Fruit fly (Drosophila melanogaster) whole organism, embryonic: ENCODE results near the gene Cyp28c1.
A peak's percentile ranks its signal among the peaks of the same experiment; 100 is the strongest.

Experiments
- Atf-2 ChIP-seq: fragments of 200-800 bp; sonication (Bioruptor generic); optimal IDR thresholded peaks from 2 replicates; lab custom pipeline; 2016; ENCODE audit warnings: missing biosample characterization, missing genetic modification characterization
- CG11247 ChIP-seq: fragments of 200-800 bp; sonication (Bioruptor generic); IDR thresholded peaks from 2 replicates; pipeline ENCODE4 v1.3.6; 2022; ENCODE audit warnings: missing biosample characterization, missing genetic modification characterization
- CG12236 ChIP-seq: fragments of 200-800 bp; sonication (Bioruptor generic); optimal IDR thresholded peaks from 2 replicates; lab custom pipeline; 2016; ENCODE audit warnings: missing biosample characterization, missing genetic modification characterization
- CG12299 ChIP-seq: fragments of 200-800 bp; sonication (Bioruptor generic); optimal IDR thresholded peaks from 2 replicates; lab custom pipeline; 2018; ENCODE audit warnings: missing biosample characterization, mild to moderate bottlenecking, missing genetic modification characterization
- CG12659 ChIP-seq: fragments of 200-800 bp; sonication (Bioruptor generic); optimal IDR thresholded peaks from 3 replicates; lab custom pipeline; 2017; ENCODE audit warnings: mild to moderate bottlenecking, missing biosample characterization, missing genetic modification reagents, missing genetic modification characterization
- CG14860 ChIP-seq: fragments of 200-800 bp; sonication (Bioruptor generic); IDR thresholded peaks from 3 replicates; pipeline ENCODE4 v1.3.6; 2022; ENCODE audit warnings: missing biosample characterization, missing genetic modification characterization; ENCODE audit not compliant: partially characterized antibody
- CG17359 ChIP-seq: fragments of 200-800 bp; sonication (Bioruptor generic); optimal IDR thresholded peaks from 3 replicates; lab custom pipeline; 2018; ENCODE audit warnings: missing biosample characterization, mild to moderate bottlenecking, missing genetic modification characterization, moderate library complexity
- CG17912 ChIP-seq: fragments of 200-800 bp; sonication (Bioruptor generic); optimal IDR thresholded peaks from 2 replicates; lab custom pipeline; 2018; ENCODE audit warnings: missing biosample characterization, mild to moderate bottlenecking, missing genetic modification characterization
- CG18599 ChIP-seq: fragments of 200-800 bp; sonication (Bioruptor generic); optimal IDR thresholded peaks from 3 replicates; lab custom pipeline; 2017; ENCODE audit warnings: missing biosample characterization, missing genetic modification characterization, mild to moderate bottlenecking, moderate library complexity, missing genetic modification reagents
- CG30403 ChIP-seq: fragments of 200-800 bp; sonication (Bioruptor generic); optimal IDR thresholded peaks from 3 replicates; lab custom pipeline; 2016; ENCODE audit warnings: missing biosample characterization, missing genetic modification characterization
- CG3065 ChIP-seq: fragments of 200-800 bp; sonication (Bioruptor generic); optimal IDR thresholded peaks from 2 replicates; lab custom pipeline; 2016; ENCODE audit warnings: missing biosample characterization, missing genetic modification characterization
- CG31365 ChIP-seq: fragments of 200-800 bp; sonication (Bioruptor generic); optimal IDR thresholded peaks from 2 replicates; lab custom pipeline; 2018; ENCODE audit warnings: missing biosample characterization, mild to moderate bottlenecking, missing genetic modification characterization
- CG33557 ChIP-seq: fragments of 200-800 bp; sonication (Bioruptor generic); optimal IDR thresholded peaks from 2 replicates; lab custom pipeline; 2019; ENCODE audit warnings: missing biosample characterization, mild to moderate bottlenecking, missing genetic modification characterization, moderate library complexity
- CG4854 ChIP-seq: fragments of 200-800 bp; sonication (Bioruptor generic); optimal IDR thresholded peaks from 2 replicates; lab custom pipeline; 2016; ENCODE audit warnings: missing biosample characterization, missing genetic modification characterization, inconsistent platforms
- CG9215 ChIP-seq: fragments of 200-800 bp; sonication (Bioruptor generic); IDR thresholded peaks from 2 replicates; pipeline ENCODE4 v1.3.6; 2022; ENCODE audit warnings: missing biosample characterization, missing genetic modification characterization
- CoRest ChIP-seq: fragments of 200-800 bp; sonication (Bioruptor generic); optimal IDR thresholded peaks from 3 replicates; lab custom pipeline; 2018; ENCODE audit warnings: missing biosample characterization, mild to moderate bottlenecking, missing genetic modification characterization, moderate library complexity
- Dad ChIP-seq: fragments of 200-800 bp; sonication (Bioruptor generic); optimal IDR thresholded peaks from 3 replicates; lab custom pipeline; 2016; ENCODE audit warnings: missing biosample characterization, missing genetic modification characterization
- Gug ChIP-seq: fragments of 200-800 bp; sonication (Bioruptor generic); IDR thresholded peaks from 4 replicates; pipeline ENCODE4 v1.3.6; 2022; ENCODE audit warnings: missing biosample characterization, missing genetic modification characterization
- HLHmδ ChIP-seq: fragments of 200-800 bp; sonication (Bioruptor generic); optimal IDR thresholded peaks from 2 replicates; lab custom pipeline; 2018; ENCODE audit warnings: missing biosample characterization, mild to moderate bottlenecking, missing genetic modification characterization, moderate library complexity
- MTF-1 ChIP-seq: fragments of 200-800 bp; sonication (Bioruptor generic); optimal IDR thresholded peaks from 2 replicates; lab custom pipeline; 2018; ENCODE audit warnings: missing biosample characterization, mild to moderate bottlenecking, missing genetic modification characterization, borderline replicate concordance
- Max ChIP-seq: fragments of 200-800 bp; sonication (Bioruptor generic); optimal IDR thresholded peaks from 2 replicates; lab custom pipeline; 2016; ENCODE audit warnings: missing biosample characterization, mild to moderate bottlenecking, missing genetic modification characterization
- Mes4 ChIP-seq: fragments of 200-800 bp; sonication (Bioruptor generic); optimal IDR thresholded peaks from 2 replicates; lab custom pipeline; 2016; ENCODE audit warnings: missing biosample characterization, missing genetic modification characterization
- Mrtf ChIP-seq: fragments of 200-800 bp; sonication (Bioruptor generic); IDR thresholded peaks from 3 replicates; pipeline ENCODE4 v1.3.6; 2022; ENCODE audit warnings: missing biosample characterization, missing genetic modification characterization
- Oaz ChIP-seq: fragments of 200-800 bp; sonication (Bioruptor generic); IDR thresholded peaks from 2 replicates; pipeline ENCODE4 v1.3.6; 2022; ENCODE audit warnings: missing biosample characterization, missing genetic modification characterization
- Sin3A ChIP-seq: fragments of >200 bp; optimal IDR thresholded peaks from 2 replicates; lab custom pipeline; 2018
- Sry-δ ChIP-seq: fragments of 200-800 bp; sonication (Bioruptor generic); optimal IDR thresholded peaks from 2 replicates; lab custom pipeline; 2016; ENCODE audit warnings: missing biosample characterization, missing genetic modification characterization
- ab ChIP-seq: fragments of 200-800 bp; sonication (Bioruptor generic); optimal IDR thresholded peaks from 2 replicates; lab custom pipeline; 2016; ENCODE audit warnings: missing biosample characterization, missing genetic modification characterization
- ase ChIP-seq: fragments of 200-800 bp; sonication (Bioruptor generic); IDR thresholded peaks from 3 replicates; pipeline ENCODE4 v1.3.6; 2022; ENCODE audit warnings: missing biosample characterization, missing genetic modification characterization
- ash1 ChIP-seq: fragments of 200-800 bp; sonication (Bioruptor generic); optimal IDR thresholded peaks from 2 replicates; lab custom pipeline; 2018; ENCODE audit warnings: missing biosample characterization, mild to moderate bottlenecking, missing genetic modification characterization
- dimm ChIP-seq: fragments of 200-800 bp; sonication (Bioruptor generic); IDR thresholded peaks from 2 replicates; pipeline ENCODE4 v1.3.6; 2022; ENCODE audit warnings: missing biosample characterization, missing genetic modification characterization
- eve ChIP-seq, 2 experiments: fragments of >200 bp; optimal IDR thresholded peaks; 2 replicates each; lab custom pipeline; 2017; ENCODE audit warnings: missing biosample characterization in 2 of 2, missing genetic modification characterization in 2 of 2
- fu2 ChIP-seq: fragments of 200-800 bp; sonication (Bioruptor generic); optimal IDR thresholded peaks from 2 replicates; lab custom pipeline; 2016; ENCODE audit warnings: missing biosample characterization, missing genetic modification characterization
- hkb ChIP-seq, 2 experiments: fragments of 200-800 bp in 1 of 2; fragments of >200 bp in 1 of 2; sonication (Bioruptor generic) in 1 of 2; IDR thresholded peaks in 1 of 2; optimal IDR thresholded peaks in 1 of 2; 2 replicates each; pipeline versions ENCODE4 v1.3.6 to Lab custom; 2017 to 2022; ENCODE audit warnings: missing biosample characterization in 1 of 2, missing genetic modification characterization in 1 of 2
- kah ChIP-seq: fragments of 200-800 bp; sonication (Bioruptor generic); optimal IDR thresholded peaks from 2 replicates; lab custom pipeline; 2018; ENCODE audit warnings: missing biosample characterization, mild to moderate bottlenecking, missing genetic modification characterization
- lola ChIP-seq, 3 experiments: fragments of >200 bp in 2 of 3; fragments of 200-800 bp in 1 of 3; sonication (Bioruptor generic) in 1 of 3; optimal IDR thresholded peaks; 2 replicates each; lab custom pipeline; 2017 to 2019; ENCODE audit warnings: missing biosample characterization in 3 of 3, missing genetic modification characterization in 3 of 3, mild to moderate bottlenecking in 1 of 3, moderate library complexity in 1 of 3
- luna ChIP-seq: fragments of 200-800 bp; sonication (Bioruptor generic); optimal IDR thresholded peaks from 2 replicates; lab custom pipeline; 2016; ENCODE audit warnings: missing biosample characterization, missing genetic modification characterization
- nau ChIP-seq: fragments of 200-800 bp; sonication (Bioruptor generic); optimal IDR thresholded peaks from 3 replicates; lab custom pipeline; 2017; ENCODE audit warnings: missing biosample characterization, mild to moderate bottlenecking, missing genetic modification characterization, missing genetic modification reagents
- nerfin-2 ChIP-seq: fragments of 200-800 bp; sonication (Bioruptor generic); IDR thresholded peaks from 2 replicates; pipeline ENCODE4 v1.3.6; 2022; ENCODE audit warnings: missing biosample characterization, missing genetic modification characterization; ENCODE audit not compliant: partially characterized antibody
- pnt ChIP-seq: fragments of 200-800 bp; sonication (Bioruptor generic); optimal IDR thresholded peaks from 3 replicates; lab custom pipeline; 2016; ENCODE audit warnings: missing biosample characterization, missing genetic modification characterization
- repo ChIP-seq: fragments of 200-800 bp; sonication (Bioruptor generic); optimal IDR thresholded peaks from 2 replicates; lab custom pipeline; 2016; ENCODE audit warnings: missing biosample characterization, missing genetic modification characterization
- ro ChIP-seq: fragments of 200-800 bp; sonication (Bioruptor generic); IDR thresholded peaks from 2 replicates; pipeline ENCODE4 v1.3.6; 2022; ENCODE audit warnings: missing biosample characterization, missing genetic modification characterization
- shn ChIP-seq: fragments of 200-800 bp; sonication (Bioruptor generic); optimal IDR thresholded peaks from 3 replicates; lab custom pipeline; 2016; ENCODE audit warnings: missing biosample characterization, missing genetic modification characterization
- slou ChIP-seq: fragments of 200-800 bp; sonication (Bioruptor generic); optimal IDR thresholded peaks from 3 replicates; lab custom pipeline; 2016; ENCODE audit warnings: missing biosample characterization, missing genetic modification characterization
- sna ChIP-seq: fragments of 200-800 bp; sonication (Bioruptor generic); IDR thresholded peaks from 2 replicates; pipeline ENCODE4 v1.3.6; 2022; ENCODE audit warnings: missing biosample characterization, missing genetic modification characterization; ENCODE audit not compliant: partially characterized antibody
- ssp ChIP-seq: fragments of 200-800 bp; sonication (Bioruptor generic); IDR thresholded peaks from 2 replicates; pipeline ENCODE4 v1.3.6; 2022; ENCODE audit warnings: missing biosample characterization, missing genetic modification characterization
- tll ChIP-seq, 2 experiments: fragments of 200-800 bp in 1 of 2; fragments of >200 bp in 1 of 2; sonication (Bioruptor generic) in 1 of 2; optimal IDR thresholded peaks; 2 replicates each; lab custom pipeline; 2017 to 2019; ENCODE audit warnings: missing biosample characterization in 2 of 2, missing genetic modification characterization in 2 of 2, mild to moderate bottlenecking in 1 of 2, moderate library complexity in 1 of 2
- tx ChIP-seq: fragments of 200-800 bp; sonication (Bioruptor generic); optimal IDR thresholded peaks from 2 replicates; lab custom pipeline; 2016; ENCODE audit warnings: missing biosample characterization, missing genetic modification characterization
- unc-4 ChIP-seq: fragments of 200-800 bp; sonication (Bioruptor generic); IDR thresholded peaks from 2 replicates; pipeline ENCODE4 v1.3.6; 2022; ENCODE audit warnings: missing biosample characterization, missing genetic modification characterization; ENCODE audit not compliant: partially characterized antibody

The Cyp28c1 gene

DNA sequence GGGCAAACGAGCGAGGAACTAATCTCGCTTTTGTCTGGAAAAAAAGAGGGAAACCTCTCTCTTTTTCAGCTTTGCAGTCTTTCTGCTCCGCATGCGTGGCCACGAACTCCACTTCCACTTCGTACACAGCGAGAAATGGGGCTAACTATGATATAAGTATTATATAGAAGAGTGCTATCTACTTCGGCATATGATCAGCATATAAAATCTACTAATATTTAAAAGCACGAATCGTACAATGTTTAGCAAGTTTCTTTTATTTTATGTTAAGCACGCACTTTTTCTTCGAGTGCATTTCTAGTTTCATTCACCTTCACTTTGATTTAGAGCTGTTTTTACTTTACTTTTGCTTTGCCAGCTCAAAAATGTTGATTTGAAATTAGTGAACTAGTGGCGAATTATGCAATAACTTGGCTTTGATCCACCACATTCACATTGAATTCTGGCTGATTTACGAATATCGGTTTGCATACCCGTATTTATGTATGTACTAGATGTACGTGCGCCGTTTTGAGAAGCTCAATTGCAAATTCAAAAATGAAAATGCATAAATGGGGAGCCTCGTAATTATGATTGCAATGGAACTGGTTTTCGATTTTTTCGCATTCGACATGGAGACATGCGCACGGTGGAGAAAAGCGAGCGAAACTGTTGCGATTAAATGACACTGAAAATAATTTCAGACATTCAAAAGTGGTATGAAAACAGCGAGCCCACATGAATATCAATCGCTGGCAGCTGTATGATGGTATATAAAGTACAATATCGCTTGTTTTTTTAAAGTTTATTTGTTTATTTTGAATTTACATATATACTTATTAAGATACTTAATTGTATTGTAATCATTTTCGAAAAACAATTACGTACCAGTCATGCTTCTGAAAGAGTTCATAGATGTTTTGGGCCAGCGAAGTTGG, 18.4 kb downstream of the Cyp28c1 start (continued):
- TF ChIP-seq Mes4 (GFP tag; lab: Kevin White, UChicago) (peak; percentile 28), slou (GFP tag; lab: Kevin White, UChicago) (peak; percentile 49), unc-4 (GFP tag; lab: Robert Waterston, UW) (no peak), MTF-1 (peak; percentile 46), nau (GFP tag; lab: Kevin White, UChicago) (no peak), luna (GFP tag; lab: Kevin White, UChicago) (peak; percentile 25), CG18599 (GFP tag; lab: Kevin White, UChicago) (peak; percentile 62), Max (GFP tag; lab: Kevin White, UChicago) (peak; percentile 41), Mrtf (GFP tag; lab: Robert Waterston, UW) (peak; percentile 79), repo (GFP tag; lab: Kevin White, UChicago) (no peak), tll (GFP tag; optimal IDR thresholded peaks at IDR 0.05; lab: Kevin White, UChicago) (no peak), CG17912 (GFP tag; lab: Kevin White, UChicago) (peak; percentile 70), CG33557 (GFP tag; lab: Kevin White, UChicago) (peak; percentile 53), fu2 (GFP tag; lab: Kevin White, UChicago) (no peak), ssp (peak; percentile 62), dimm (GFP tag; lab: Robert Waterston, UW) (peak; percentile 76), CG9215 (peak; percentile 53; the same call in 1 of the 2 replicates), CG11247 (GFP tag; lab: Robert Waterston, UW) (peak; percentile 66), tx (GFP tag; lab: Kevin White, UChicago) (no peak), CG30403 (peak; percentile 70), Sin3A (lab: Kevin White, UChicago) (no peak), kah (GFP tag; lab: Kevin White, UChicago) (peak; percentile 49), Atf-2 (GFP tag; lab: Kevin White, UChicago) (peak; percentile 9), Gug (GFP tag; lab: Robert Waterston, UW) (peak; percentile 70; the same call in 3 of the 4 replicates), CG12236 (peak; percentile 22), ro (no peak), Sry-δ (GFP tag; lab: Kevin White, UChicago) (no peak), CG12659 (GFP tag; lab: Kevin White, UChicago) (peak; percentile 64), lola (GFP tag; optimal IDR thresholded peaks at IDR 0.05; lab: Kevin White, UChicago) (peak in 1 of 3 experiments; percentile 67), CoRest (tag; lab: Kevin White, UChicago) (peak; percentile 72), Dad (GFP tag; lab: Kevin White, UChicago) (peak; percentile 66), CG4854 (peak; percentile 11), shn (GFP tag; lab: Kevin White, UChicago) (peak; percentile 6), ase (GFP tag; lab: Robert Waterston, UW) (peak; percentile 89), sna (GFP tag; lab: Robert Waterston, UW) (no peak), nerfin-2 (no peak), pnt (GFP tag; lab: Kevin White, UChicago) (peak; percentile 81), CG17359 (tag; lab: Kevin White, UChicago) (peak; percentile 82), eve (GFP tag; optimal IDR thresholded peaks at IDR 0.05; lab: Kevin White, UChicago) (no peak), hkb (optimal IDR thresholded peaks at IDR 0.05; lab: Kevin White, UChicago) (no peak), hkb (GFP tag; IDR thresholded peaks at IDR 0.05; lab: Robert Waterston, UW) (peak; percentile 80), CG12299 (no peak), Oaz (peak; percentile 70), CG14860 (GFP tag; lab: Robert Waterston, UW) (no peak), CG3065 (GFP tag; lab: Kevin White, UChicago) (no peak), CG31365 (tag; lab: Kevin White, UChicago) (peak; percentile 16), ab (GFP tag; lab: Kevin White, UChicago) (no peak), HLHmδ (GFP tag; lab: Kevin White, UChicago) (no peak), ash1 (GFP tag; lab: Kevin White, UChicago) (no peak)
